Worm (Caenorhabditis elegans): ENCODE data around the gene C12D8.20.

C12D8.20 gene

ce11 chrV:10233330-10233729, 11.2 kb downstream of the C12D8.20 start, which contains the start of gene str-182:
Gene str-182 (minus strand): TSS chrV:10233430.
- TF ChIP-seq fax-1 (tag; optimal IDR thresholded peaks at IDR 0.05) = no peak
- no peak for TF ChIP-seq hlh-8 (tag; optimal IDR thresholded peaks at IDR 0.05)
- no peak for TF ChIP-seq ceh-22 (tag; optimal IDR thresholded peaks at IDR 0.05)
- no peak for TF ChIP-seq tbx-7 (tag; optimal IDR thresholded peaks at IDR 0.05)
- TF ChIP-seq unc-55 (GFP tag; optimal IDR thresholded peaks at IDR 0.05) = no peak
- no peak for TF ChIP-seq nhr-232 (tag; optimal IDR thresholded peaks at IDR 0.05)
- TF ChIP-seq fkh-10 (GFP tag; optimal IDR thresholded peaks at IDR 0.05) = no peak
- TF ChIP-seq hlh-15 (tag; optimal IDR thresholded peaks at IDR 0.05) = no peak
- TF ChIP-seq K02D7.2 (tag; optimal IDR thresholded peaks at IDR 0.05) = no peak

- no peak for TF ChIP-seq nhr-11 (tag; optimal IDR thresholded peaks at IDR 0.05)
These were observed 15.1 kb downstream of the C12D8.20 start for ce11 chrV:10237171-10237570.

- TF ChIP-seq gmeb-2 (tag; optimal IDR thresholded peaks at IDR 0.05) = no peak
- no peak for TF ChIP-seq T23F11.4 (GFP tag; optimal IDR thresholded peaks at IDR 0.05)
- TF ChIP-seq ztf-16 (tag; optimal IDR thresholded peaks at IDR 0.05) = no peak
- TF ChIP-seq hlh-6 (tag; optimal IDR thresholded peaks at IDR 0.05) = no peak
- TF ChIP-seq pat-9 (tag; optimal IDR thresholded peaks at IDR 0.05) = no peak
- no peak for TF ChIP-seq syd-9 (tag; optimal IDR thresholded peaks at IDR 0.05)
- no peak for TF ChIP-seq ceh-34 (tag; optimal IDR thresholded peaks at IDR 0.05)
- TF ChIP-seq ceh-9 (tag; optimal IDR thresholded peaks at IDR 0.05) = no peak
- no peak for TF ChIP-seq nfya-1 (tag; optimal IDR thresholded peaks at IDR 0.05)
- TF ChIP-seq ref-2 (tag; optimal IDR thresholded peaks at IDR 0.05) = no peak
- TF ChIP-seq ceh-24 (tag; optimal IDR thresholded peaks at IDR 0.05) = no peak
- no peak for TF ChIP-seq unc-55 (GFP tag; optimal IDR thresholded peaks at IDR 0.05)
- no peak for TF ChIP-seq ceh-2 (tag; optimal IDR thresholded peaks at IDR 0.05)
- TF ChIP-seq lim-6 (tag; optimal IDR thresholded peaks at IDR 0.05) = no peak
- no peak for TF ChIP-seq mec-3 (tag; optimal IDR thresholded peaks at IDR 0.05; ENCODE audit: borderline replicate concordance)
- no peak for TF ChIP-seq ceh-31 (tag; optimal IDR thresholded peaks at IDR 0.05)
- no peak for TF ChIP-seq ttx-3 (tag; optimal IDR thresholded peaks at IDR 0.05)
- TF ChIP-seq ets-4 (tag; optimal IDR thresholded peaks at IDR 0.05) = no peak
- TF ChIP-seq C08G9.2 (tag; optimal IDR thresholded peaks at IDR 0.05) = no peak
These were observed 15.9 kb downstream of the C12D8.20 start for ce11 chrV:10237959-10238444.

ce11 chrV:10238665-10239064, 16.6 kb downstream of the C12D8.20 start, which contains the start of gene fubl-1:
Gene fubl-1 (minus strand): TSS chrV:10238866.
- TF ChIP-seq unc-55 (GFP tag; optimal IDR thresholded peaks at IDR 0.05) (peak; percentile 30), pros-1 (tag; optimal IDR thresholded peaks at IDR 0.05) (no peak), ceh-31 (tag; optimal IDR thresholded peaks at IDR 0.05) (peak; percentile 59), tbx-2 (tag; optimal IDR thresholded peaks at IDR 0.05) (peak; percentile 26)

ce11 chrV:10239861-10240260, 17.8 kb downstream of the C12D8.20 start, which contains the start of gene fipr-8:
Gene fipr-8 (minus strand): TSS chrV:10239961.
- TF ChIP-seq ceh-48 (tag; optimal IDR thresholded peaks at IDR 0.05) (no peak), T23F11.4 (GFP tag; optimal IDR thresholded peaks at IDR 0.05) (no peak), elt-4 (tag; optimal IDR thresholded peaks at IDR 0.05) (no peak), Y22D7AL.16 (tag; optimal IDR thresholded peaks at IDR 0.05) (no peak), lim-6 (tag; optimal IDR thresholded peaks at IDR 0.05) (no peak), ceh-18 (tag; optimal IDR thresholded peaks at IDR 0.05) (no peak), ztf-16 (tag; optimal IDR thresholded peaks at IDR 0.05) (no peak), ceh-31 (tag; optimal IDR thresholded peaks at IDR 0.05) (no peak), ets-4 (tag; optimal IDR thresholded peaks at IDR 0.05) (no peak), mec-3 (tag; optimal IDR thresholded peaks at IDR 0.05; ENCODE audit: borderline replicate concordance) (no peak), ceh-6 (GFP tag; optimal IDR thresholded peaks at IDR 0.05) (no peak), C08G9.2 (tag; optimal IDR thresholded peaks at IDR 0.05) (no peak), unc-55 (GFP tag; optimal IDR thresholded peaks at IDR 0.05) (no peak), ceh-22 (tag; optimal IDR thresholded peaks at IDR 0.05) (no peak), odd-2 (tag; optimal IDR thresholded peaks at IDR 0.05) (no peak), F13H6.1 (tag; optimal IDR thresholded peaks at IDR 0.05) (no peak)

Data from whole organism, late embryonic.